Worm (Caenorhabditis elegans): ENCODE results near the gene nsy-1.
A peak's percentile ranks its signal among the peaks of the same experiment; 100 is the strongest.

nsy-1 gene

DNA sequence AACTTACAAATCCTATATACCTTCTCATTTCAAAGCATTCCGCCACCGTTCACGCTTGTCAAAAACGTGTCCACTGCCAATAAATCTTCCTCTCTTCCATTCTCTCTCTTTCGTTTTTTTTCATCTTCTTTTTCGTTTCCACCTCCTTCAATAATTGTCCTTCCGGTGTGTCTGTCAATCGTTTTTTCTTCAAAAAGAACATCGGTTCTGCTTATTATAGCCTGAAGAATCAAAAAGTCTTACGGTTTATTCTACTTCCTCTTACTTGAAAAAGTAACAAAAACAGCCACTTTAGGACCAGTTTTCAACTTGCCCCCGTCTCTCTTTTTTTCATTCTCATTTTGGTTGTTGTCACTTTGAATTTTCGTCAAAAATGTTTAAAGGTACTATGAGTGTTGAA lies 26.7 kb downstream of the nsy-1 start (continued):
- TF ChIP-seq snpc-4 (tag; optimal IDR thresholded peaks at IDR 0.05) (no peak), alr-1 (tag; optimal IDR thresholded peaks at IDR 0.05) (no peak), ZK546.5 (tag; optimal IDR thresholded peaks at IDR 0.05) (no peak), nhr-129 (tag; optimal IDR thresholded peaks at IDR 0.05) (peak; percentile 5), nhr-23 (tag; optimal IDR thresholded peaks at IDR 0.05) (no peak), ceh-82 (tag; optimal IDR thresholded peaks at IDR 0.05) (no peak), sem-4 (tag; optimal IDR thresholded peaks at IDR 0.05) (peak; percentile 31), nhr-10 (tag; optimal IDR thresholded peaks at IDR 0.05) (no peak), nhr-11 (tag; optimal IDR thresholded peaks at IDR 0.05) (no peak), unc-39 (tag; optimal IDR thresholded peaks at IDR 0.05) (no peak), ztf-4 (tag; optimal IDR thresholded peaks at IDR 0.05) (no peak), unc-55 (GFP tag; optimal IDR thresholded peaks at IDR 0.05) (no peak), nhr-6 (tag; optimal IDR thresholded peaks at IDR 0.05) (peak; percentile 4), elt-1 (tag; optimal IDR thresholded peaks at IDR 0.05) (no peak), ceh-16 (tag; optimal IDR thresholded peaks at IDR 0.05) (no peak), R02D3.7 (tag; optimal IDR thresholded peaks at IDR 0.05) (no peak), gmeb-1 (tag; optimal IDR thresholded peaks at IDR 0.05) (no peak), dmd-4 (tag; optimal IDR thresholded peaks at IDR 0.05) (no peak), nhr-12 (tag; optimal IDR thresholded peaks at IDR 0.05) (no peak), peb-1 (tag; optimal IDR thresholded peaks at IDR 0.05) (no peak)

DNA sequence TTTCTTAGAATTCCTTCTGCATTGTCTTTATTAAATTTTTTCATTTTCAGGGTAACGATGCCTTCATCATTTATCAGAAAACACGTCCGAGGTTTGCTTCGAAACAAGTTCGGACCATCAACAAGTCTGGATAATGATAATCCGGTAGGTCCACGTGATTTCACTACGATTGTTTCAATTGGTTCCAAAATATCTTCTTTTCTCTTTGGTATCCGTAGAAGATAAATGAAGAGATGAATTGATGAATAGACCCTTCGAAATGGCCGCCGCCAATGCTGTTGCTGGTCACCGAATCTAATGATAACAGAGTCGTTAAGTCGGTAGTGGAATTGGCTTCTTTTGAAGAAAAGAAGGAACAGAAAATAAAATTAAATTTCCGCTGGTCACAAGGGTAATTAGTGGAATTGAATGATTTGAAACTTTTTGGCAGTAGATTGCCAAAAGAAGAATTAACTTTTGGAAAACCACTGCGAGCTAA lies 27.3 kb downstream of the nsy-1 start, which contains the start of gene F33G12.6:
Gene F33G12.6 (plus strand): TSS at position 51 of the 478 bp plus-strand sequence.
- TF ChIP-seq nhr-25 (tag; optimal IDR thresholded peaks at IDR 0.05) (no peak), sem-4 (tag; optimal IDR thresholded peaks at IDR 0.05) (no peak), lsy-2 (tag; optimal IDR thresholded peaks at IDR 0.05) (peak in 1 of 2 experiments; percentile 31), nhr-129 (tag; optimal IDR thresholded peaks at IDR 0.05) (peak; percentile 28), aly-2 (tag; optimal IDR thresholded peaks at IDR 0.05) (no peak)

ce11 chrII:5050776-5051175 lies 28.2 kb downstream of the nsy-1 start:
- no peak for TF ChIP-seq sem-4 (tag; optimal IDR thresholded peaks at IDR 0.05)
- TF ChIP-seq alr-1 (tag; optimal IDR thresholded peaks at IDR 0.05) = no peak
- no peak for TF ChIP-seq nhr-129 (tag; optimal IDR thresholded peaks at IDR 0.05)

- TF ChIP-seq alr-1 (tag; optimal IDR thresholded peaks at IDR 0.05) (no peak), elt-1 (tag; optimal IDR thresholded peaks at IDR 0.05) (no peak), unc-62 (GFP tag; optimal IDR thresholded peaks at IDR 0.05) (peak; percentile 47), elt-3 (tag; optimal IDR thresholded peaks at IDR 0.05) (no peak), ztf-1 (GFP tag; conservative IDR thresholded peaks at IDR 0.05) (no peak), crh-2 (tag; optimal IDR thresholded peaks at IDR 0.05) (peak; percentile 98), ztf-4 (tag; optimal IDR thresholded peaks at IDR 0.05) (peak; percentile 90), ceh-82 (tag; optimal IDR thresholded peaks at IDR 0.05) (peak; percentile 73), ama-1 (optimal IDR thresholded peaks at IDR 0.05) (peak; percentile 71), nhr-10 (tag; optimal IDR thresholded peaks at IDR 0.05) (peak; percentile 34), dmd-4 (tag; optimal IDR thresholded peaks at IDR 0.05) (no peak), lin-13 (GFP tag; optimal IDR thresholded peaks at IDR 0.05) (peak; percentile 95), ceh-16 (tag; optimal IDR thresholded peaks at IDR 0.05) (peak; percentile 71), Y55F3AM.14 (GFP tag; optimal IDR thresholded peaks at IDR 0.05) (peak; percentile 28), nhr-12 (tag; optimal IDR thresholded peaks at IDR 0.05) (no peak), unc-55 (GFP tag; optimal IDR thresholded peaks at IDR 0.05) (peak; percentile 99), snpc-4 (tag; optimal IDR thresholded peaks at IDR 0.05) (peak; percentile 94), sem-4 (tag; optimal IDR thresholded peaks at IDR 0.05) (peak; percentile 93), mdl-1 (tag; optimal IDR thresholded peaks at IDR 0.05) (peak in 1 of 2 experiments; percentile 51), skn-1 (tag; optimal IDR thresholded peaks at IDR 0.05) (no peak), ZK546.5 (tag; optimal IDR thresholded peaks at IDR 0.05) (peak; percentile 83), nhr-129 (tag; optimal IDR thresholded peaks at IDR 0.05) (peak; percentile 98), lin-11 (tag; optimal IDR thresholded peaks at IDR 0.05) (peak; percentile 96), sma-9 (GFP tag; optimal IDR thresholded peaks at IDR 0.05) (peak; percentile 94), sma-9 (tag; optimal IDR thresholded peaks at IDR 0.05) (no peak), zag-1 (tag; optimal IDR thresholded peaks at IDR 0.05) (peak; percentile 78), F13H6.1 (tag; optimal IDR thresholded peaks at IDR 0.05) (peak; percentile 92), sma-3 (GFP tag; optimal IDR thresholded peaks at IDR 0.05) (peak; percentile 94), lsy-2 (tag; optimal IDR thresholded peaks at IDR 0.05) (peak; percentile 98 to 100), mab-5 (tag; optimal IDR thresholded peaks at IDR 0.05) (peak; percentile 90), nhr-237 (tag; optimal IDR thresholded peaks at IDR 0.05) (no peak), fos-1 (tag; optimal IDR thresholded peaks at IDR 0.05) (peak; percentile 83), R02D3.7 (tag; optimal IDR thresholded peaks at IDR 0.05) (peak; percentile 43), C34F6.9 (tag; optimal IDR thresholded peaks at IDR 0.05) (peak; percentile 96), nhr-11 (tag; optimal IDR thresholded peaks at IDR 0.05) (peak; percentile 37), blmp-1 (tag; optimal IDR thresholded peaks at IDR 0.05; ENCODE audit: insufficient read depth) (peak; percentile 86), nhr-21 (tag; optimal IDR thresholded peaks at IDR 0.05) (peak; percentile 94), nhr-23 (tag; optimal IDR thresholded peaks at IDR 0.05) (no peak), mbf-1 (tag; optimal IDR thresholded peaks at IDR 0.05) (no peak), peb-1 (tag; optimal IDR thresholded peaks at IDR 0.05) (no peak)
These were observed 32.6 kb downstream of the nsy-1 start, which contains the start of the genes ify-1 and rpl-22 for ce11 chrII:5055129-5055666. Gene ify-1 (minus strand): TSS chrII:5055179. Gene rpl-22 (plus strand): TSS chrII:5055616.

Measured in whole organism, L2 larva.